Fruit fly (Drosophila melanogaster): ENCODE results near the gene CG5347.
A peak's percentile ranks its signal among the peaks of the same experiment; 100 is the strongest.

The CG5347 gene

DNA sequence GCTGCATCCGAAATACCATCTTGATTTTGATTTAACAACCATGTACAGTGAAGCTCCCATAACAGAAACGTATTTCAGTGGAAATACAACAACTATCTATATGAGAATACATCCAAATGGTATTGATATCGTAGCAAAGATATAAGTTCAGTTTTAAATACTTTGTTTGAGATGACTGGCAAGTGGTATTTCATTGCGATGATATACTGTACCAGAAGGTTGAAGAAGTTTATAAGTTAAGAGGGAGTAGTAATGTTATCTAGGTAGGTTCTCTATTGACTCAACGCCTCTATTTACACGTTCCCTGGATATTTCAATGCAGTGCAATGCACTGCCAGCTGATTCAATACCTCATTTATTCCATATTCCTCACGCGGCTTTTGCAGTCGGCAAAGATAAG, 29.1 kb downstream of the CG5347 start (continued):
- TF ChIP-seq CG11762 (GFP tag; optimal IDR thresholded peaks at IDR 0.05; ENCODE audit: insufficient read depth) (no peak), Hr4 (GFP tag; optimal IDR thresholded peaks at IDR 0.05) (peak; percentile 1), esn (GFP tag; optimal IDR thresholded peaks at IDR 0.05) (no peak), Sox15 (GFP tag; optimal IDR thresholded peaks at IDR 0.05) (no peak), dsx (GFP tag; optimal IDR thresholded peaks at IDR 0.05; ENCODE audit: poor library complexity, severe bottlenecking) (no peak), CG1621 (tag; optimal IDR thresholded peaks at IDR 0.05) (no peak), CG8632 (GFP tag; optimal IDR thresholded peaks at IDR 0.05) (no peak)

DNA sequence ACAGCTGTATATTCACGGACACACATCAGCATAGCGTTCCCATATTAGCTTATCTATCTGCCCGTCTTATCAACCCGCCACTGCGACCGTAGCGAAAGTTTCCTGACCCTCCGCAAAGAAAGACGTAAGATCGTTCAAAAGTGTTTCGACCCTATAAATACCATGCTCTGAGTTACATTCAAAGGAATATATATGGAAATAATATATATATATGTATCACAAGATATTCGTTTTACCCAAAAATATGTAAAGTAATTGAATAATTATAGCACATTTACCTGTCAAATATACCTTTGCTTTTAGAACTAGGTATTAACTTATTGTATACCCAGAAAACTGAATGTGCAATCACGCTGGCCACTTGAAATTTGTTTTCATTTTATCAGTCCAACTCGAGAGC, 33.9 kb downstream of the CG5347 start:
- TF ChIP-seq achi (GFP tag; optimal IDR thresholded peaks at IDR 0.05) (peak; percentile 13), CG10631 (GFP tag; optimal IDR thresholded peaks at IDR 0.05) (no peak), CG11294 (GFP tag; IDR thresholded peaks at IDR 0.05) (no peak), Sox15 (GFP tag; optimal IDR thresholded peaks at IDR 0.05) (no peak), CG3919 (GFP tag; optimal IDR thresholded peaks at IDR 0.05) (peak; percentile 19), vri (GFP tag; optimal IDR thresholded peaks at IDR 0.05) (peak; percentile 3), Ets96B (tag; optimal IDR thresholded peaks at IDR 0.05) (peak; percentile 12), Hr39 (GFP tag; optimal IDR thresholded peaks at IDR 0.05) (no peak), CG11762 (GFP tag; optimal IDR thresholded peaks at IDR 0.05; ENCODE audit: insufficient read depth) (no peak), CG6792 (GFP tag; optimal IDR thresholded peaks at IDR 0.05) (peak; percentile 17), OdsH (GFP tag; optimal IDR thresholded peaks at IDR 0.05) (peak; percentile 17), CG8632 (GFP tag; optimal IDR thresholded peaks at IDR 0.05) (peak; percentile 31), pdm3 (GFP tag; optimal IDR thresholded peaks at IDR 0.05) (no peak), Met (GFP tag; optimal IDR thresholded peaks at IDR 0.05) (peak; percentile 11), CG1621 (tag; optimal IDR thresholded peaks at IDR 0.05) (no peak), fd59A (GFP tag; optimal IDR thresholded peaks at IDR 0.05) (no peak), Eip78C (GFP tag) (peak; percentile 47), Eip75B (GFP tag; optimal IDR thresholded peaks at IDR 0.05) (no peak), Gug (GFP tag; IDR thresholded peaks at IDR 0.05) (0 out of 2 replicates have a peak, but pooled peaks have one; percentile 26), CG7368 (GFP tag; optimal IDR thresholded peaks at IDR 0.05) (no peak), CG6163 (GFP tag; IDR thresholded peaks at IDR 0.05) (no peak), Sox102F (GFP tag; optimal IDR thresholded peaks at IDR 0.05) (peak; percentile 12), Lpt (GFP tag; optimal IDR thresholded peaks at IDR 0.05) (no peak), salr (GFP tag; optimal IDR thresholded peaks at IDR 0.05) (no peak), CG8319 (GFP tag; optimal IDR thresholded peaks at IDR 0.05) (no peak), Eip93F (GFP tag; optimal IDR thresholded peaks at IDR 0.05) (no peak), Blimp-1 (GFP tag; optimal IDR thresholded peaks at IDR 0.05) (no peak), CG6854 (GFP tag; optimal IDR thresholded peaks at IDR 0.05) (no peak), CG11902 (GFP tag; optimal IDR thresholded peaks at IDR 0.05) (no peak), Ets21C (GFP tag; optimal IDR thresholded peaks at IDR 0.05) (no peak), CG34406 (GFP tag; optimal IDR thresholded peaks at IDR 0.05) (peak; percentile 42), ss (GFP tag; optimal IDR thresholded peaks at IDR 0.05) (no peak), spab (GFP tag; optimal IDR thresholded peaks at IDR 0.05) (no peak), CG31627 (GFP tag; optimal IDR thresholded peaks at IDR 0.05) (no peak), net (GFP tag; optimal IDR thresholded peaks at IDR 0.05) (no peak), CG6276 (GFP tag; optimal IDR thresholded peaks at IDR 0.05) (no peak), acj6 (GFP tag; optimal IDR thresholded peaks at IDR 0.05) (peak; percentile 28), fkh (GFP tag; optimal IDR thresholded peaks at IDR 0.05) (no peak), Sox14 (GFP tag; optimal IDR thresholded peaks at IDR 0.05) (no peak), eg (GFP tag; IDR thresholded peaks at IDR 0.05) (no peak), esn (GFP tag; optimal IDR thresholded peaks at IDR 0.05) (peak; percentile 40), fd85E (GFP tag; optimal IDR thresholded peaks at IDR 0.05) (no peak), Smox (GFP tag; optimal IDR thresholded peaks at IDR 0.05) (peak; percentile 20), topi (GFP tag; optimal IDR thresholded peaks at IDR 0.05) (peak; percentile 2), CG10669 (GFP tag; optimal IDR thresholded peaks at IDR 0.05) (no peak), dac (GFP tag; optimal IDR thresholded peaks at IDR 0.05) (no peak), dsx (GFP tag; optimal IDR thresholded peaks at IDR 0.05; ENCODE audit: poor library complexity, severe bottlenecking) (no peak), CG8119 (GFP tag; IDR thresholded peaks at IDR 0.05) (no peak)
